Worm (Caenorhabditis elegans) whole organism, late embryonic: ENCODE measurements around the gene C04F6.7.

Source experiments
- F13H6.1 ChIP-seq: sonication (generic microtip); optimal IDR thresholded peaks from 2 replicates; lab custom pipeline; 2016; ENCODE audit warnings: missing genetic modification characterization, missing compliant biosample characterization
- Y22D7AL.16 ChIP-seq: sonication (generic microtip); optimal IDR thresholded peaks from 2 replicates; lab custom pipeline; 2016; ENCODE audit warnings: missing genetic modification characterization, missing compliant biosample characterization
- ceh-24 ChIP-seq: sonication (generic microtip); optimal IDR thresholded peaks from 2 replicates; lab custom pipeline; 2016; ENCODE audit warnings: mild to moderate bottlenecking, missing genetic modification characterization, missing compliant biosample characterization
- ceh-34 ChIP-seq: sonication (generic microtip); optimal IDR thresholded peaks from 2 replicates; lab custom pipeline; 2016; ENCODE audit warnings: mild to moderate bottlenecking, missing genetic modification characterization, missing compliant biosample characterization
- ceh-45 ChIP-seq: fragments of 200-800 bp; sonication (Bioruptor generic); IDR thresholded peaks from 2 replicates; pipeline ENCODE4 v1.3.6; 2022; ENCODE audit warnings: missing genetic modification reagents, missing genetic modification characterization, missing compliant biosample characterization
- ceh-9 ChIP-seq: sonication (generic microtip); optimal IDR thresholded peaks from 2 replicates; lab custom pipeline; 2016; ENCODE audit warnings: mild to moderate bottlenecking, missing genetic modification characterization, inconsistent platforms, missing compliant biosample characterization
- ets-4 ChIP-seq: sonication (generic microtip); optimal IDR thresholded peaks from 2 replicates; lab custom pipeline; 2016; ENCODE audit warnings: missing genetic modification characterization, missing compliant biosample characterization
- fkh-10 ChIP-seq: fragments of 150-350 bp; optimal IDR thresholded peaks from 2 replicates; lab custom pipeline; 2014; ENCODE audit warnings: missing biosample characterization, missing genetic modification reagents, missing genetic modification characterization
- gmeb-2 ChIP-seq: sonication (generic microtip); optimal IDR thresholded peaks from 2 replicates; lab custom pipeline; 2016; ENCODE audit warnings: missing genetic modification characterization, inconsistent platforms, missing compliant biosample characterization
- hlh-6 ChIP-seq: sonication (generic microtip); optimal IDR thresholded peaks from 2 replicates; lab custom pipeline; 2016; ENCODE audit warnings: missing genotype, missing genetic modification characterization, missing compliant biosample characterization
- pha-4 ChIP-seq: fragments of 150-350 bp; optimal IDR thresholded peaks from 2 replicates; lab custom pipeline; 2018; ENCODE audit warnings: missing biosample characterization, missing genetic modification reagents, missing genetic modification characterization
- pqm-1 ChIP-seq: sonication (generic microtip); optimal IDR thresholded peaks from 2 replicates; lab custom pipeline; 2016; ENCODE audit warnings: missing genetic modification characterization, missing compliant biosample characterization

ce11 chrX:3467004-3467761 lies 48.2 kb upstream of the C04F6.7 start:
- TF ChIP-seq ceh-34 (tag; lab: Kevin White, UChicago) (no peak), pha-4 (tag; lab: Kevin White, UChicago) (no peak), fkh-10 (GFP tag; lab: Kevin White, UChicago) (no peak), F13H6.1 (tag; lab: Kevin White, UChicago) (no peak), ceh-45 (GFP tag; lab: Robert Waterston, UW) (no peak), ets-4 (tag; lab: Kevin White, UChicago) (no peak), Y22D7AL.16 (no peak), ceh-24 (no peak), ceh-9 (no peak), pqm-1 (no peak), gmeb-2 (tag; lab: Kevin White, UChicago) (no peak), hlh-6 (tag; lab: Kevin White, UChicago) (no peak)
